Worm (Caenorhabditis elegans) whole organism, L4 larva: ENCODE results near the gene Y59H11AR.10.

Experiments
- lin-39 ChIP-seq: fragments of 150-350 bp; optimal IDR thresholded peaks from 2 replicates; lab custom pipeline; 2014; ENCODE audit warnings: missing biosample characterization, missing genetic modification reagents, missing genetic modification characterization
- mdl-1 ChIP-seq, 2 experiments: fragments of 150-350 bp in 1 of 2; sonication (generic microtip) in 1 of 2; optimal IDR thresholded peaks; 2 replicates each; lab custom pipeline; 2014 to 2017; ENCODE audit warnings: missing biosample characterization in 2 of 2, missing genetic modification characterization in 2 of 2
- nhr-6 ChIP-seq: fragments of 150-350 bp; optimal IDR thresholded peaks from 2 replicates; lab custom pipeline; 2014; ENCODE audit warnings: missing biosample characterization, missing genetic modification characterization
- nhr-77 ChIP-seq: fragments of 150-350 bp; optimal IDR thresholded peaks from 2 replicates; lab custom pipeline; 2014; ENCODE audit warnings: missing biosample characterization, missing genetic modification characterization
- skn-1 ChIP-seq: fragments of 150-350 bp; optimal IDR thresholded peaks from 2 replicates; lab custom pipeline; 2014; ENCODE audit warnings: missing biosample characterization, missing genetic modification characterization
- unc-62 ChIP-seq, 3 experiments: fragments of 150-350 bp in 1 of 3; sonication (generic microtip); optimal IDR thresholded peaks in 2 of 3; peaks in 1 of 3; 1 replicate in 1 of 3; 2 replicates in 2 of 3; lab custom pipeline; 2014 to 2017; ENCODE audit warnings: missing biosample characterization in 3 of 3, missing genetic modification characterization in 3 of 3, missing genetic modification reagents in 3 of 3, missing genotype in 1 of 3
- zfp-3 ChIP-seq: fragments of 200-800 bp; sonication (Bioruptor generic); conservative IDR thresholded peaks from 2 replicates; pipeline ENCODE4 v1.3.6; 2022; ENCODE audit warnings: missing genetic modification reagents, missing genetic modification characterization, missing compliant biosample characterization

DNA sequence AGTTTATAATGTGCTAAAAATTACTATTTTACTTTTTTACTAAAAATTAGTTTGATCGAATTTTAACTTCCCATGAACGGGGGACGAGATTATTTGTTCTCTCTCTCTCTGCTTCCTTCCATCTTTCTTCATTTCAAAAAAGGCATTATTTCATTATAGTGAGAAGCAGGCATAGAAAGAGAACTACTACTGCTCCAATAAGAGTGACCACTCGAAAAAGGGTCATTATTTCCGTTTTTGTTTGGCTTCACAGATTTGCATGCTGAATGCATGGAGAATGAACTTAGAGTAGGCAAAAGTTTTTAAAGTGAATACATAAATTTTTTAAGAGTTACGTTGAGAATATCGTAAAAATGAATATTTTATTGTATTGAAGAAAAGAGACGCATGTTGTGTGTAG is 32.3 kb upstream of the Y59H11AR.10 start:
- no peak for TF ChIP-seq mdl-1 (tag; optimal IDR thresholded peaks at IDR 0.05; lab: Kevin White, UChicago)
- no peak for TF ChIP-seq nhr-77 (tag; lab: Kevin White, UChicago)
- TF ChIP-seq zfp-3 (GFP tag; lab: Robert Waterston, UW): no peak
- no peak for TF ChIP-seq skn-1
- no peak for TF ChIP-seq nhr-6
- TF ChIP-seq lin-39 (tag; lab: Kevin White, UChicago): no peak
- peak in 1 of 2 experiments; percentile 92 for TF ChIP-seq unc-62 (GFP tag; optimal IDR thresholded peaks at IDR 0.05 in 1 of 2; lab: Kevin White, UChicago)
- no peak for TF ChIP-seq unc-62 (tag; optimal IDR thresholded peaks at IDR 0.05; lab: Kevin White, UChicago)
